Fruit fly (Drosophila melanogaster): ENCODE data around the gene Mur18B.
A peak's percentile ranks its signal among the peaks of the same experiment; 100 is the strongest.

The Mur18B gene

dm6 chrX:19261071-19261470 is 48.0 kb downstream of the Mur18B start, which contains the start of gene rictor (continued):
- TF ChIP-seq CG7745 (tag; optimal IDR thresholded peaks at IDR 0.05) (no peak), CG11398 (GFP tag; optimal IDR thresholded peaks at IDR 0.05) (no peak), Usf (GFP tag; optimal IDR thresholded peaks at IDR 0.05) (no peak), Tbp (GFP tag; optimal IDR thresholded peaks at IDR 0.05) (no peak), Nf-YC (tag; optimal IDR thresholded peaks at IDR 0.05) (no peak), lov (optimal IDR thresholded peaks at IDR 0.05) (no peak), lov (GFP tag; IDR thresholded peaks at IDR 0.05) (no peak), sc (optimal IDR thresholded peaks at IDR 0.05) (no peak), sc (GFP tag; optimal IDR thresholded peaks at IDR 0.05) (no peak), Elba2 (GFP tag; optimal IDR thresholded peaks at IDR 0.05) (no peak), esg (GFP tag; conservative IDR thresholded peaks at IDR 0.05) (no peak), Dek (tag; optimal IDR thresholded peaks at IDR 0.05) (no peak), CHES-1-like (GFP tag; optimal IDR thresholded peaks at IDR 0.05) (no peak), CG11560 (tag; IDR thresholded peaks at IDR 0.05) (no peak), E2f1 (GFP tag; IDR thresholded peaks at IDR 0.05) (no peak), zen (tag; optimal IDR thresholded peaks at IDR 0.05) (no peak), otp (GFP tag; IDR thresholded peaks at IDR 0.05) (no peak), zfh2 (GFP tag; optimal IDR thresholded peaks at IDR 0.05) (no peak), CG3847 (GFP tag; IDR thresholded peaks at IDR 0.05) (no peak), CG10979 (tag; optimal IDR thresholded peaks at IDR 0.05) (no peak), Aef1 (GFP tag; IDR thresholded peaks at IDR 0.05) (no peak), CG17385 (GFP tag; optimal IDR thresholded peaks at IDR 0.05) (no peak), CG17912 (GFP tag; optimal IDR thresholded peaks at IDR 0.05) (no peak), CG10654 (GFP tag; optimal IDR thresholded peaks at IDR 0.05) (no peak), CG10543 (GFP tag; optimal IDR thresholded peaks at IDR 0.05) (no peak), CG10321 (GFP tag; IDR thresholded peaks at IDR 0.05) (no peak), CG11093 (GFP tag; IDR thresholded peaks at IDR 0.05) (no peak), ranshi (GFP tag; IDR thresholded peaks at IDR 0.05) (no peak), wek (GFP tag; optimal IDR thresholded peaks at IDR 0.05) (no peak), NC2α (GFP tag; optimal IDR thresholded peaks at IDR 0.05) (no peak), tx (GFP tag; optimal IDR thresholded peaks at IDR 0.05) (no peak), CG13287 (GFP tag; IDR thresholded peaks at IDR 0.05; ENCODE audit: partially characterized antibody) (no peak), Mrtf (GFP tag; IDR thresholded peaks at IDR 0.05) (no peak), amos (GFP tag; IDR thresholded peaks at IDR 0.05; ENCODE audit: partially characterized antibody) (peak; percentile 43), CG13296 (GFP tag; optimal IDR thresholded peaks at IDR 0.05) (no peak), CG31388 (GFP tag; optimal IDR thresholded peaks at IDR 0.05) (no peak), CG11723 (GFP tag; optimal IDR thresholded peaks at IDR 0.05) (no peak), CG1233 (GFP tag; optimal IDR thresholded peaks at IDR 0.05) (no peak), CG7271 (tag; optimal IDR thresholded peaks at IDR 0.05) (no peak), CG12391 (tag; optimal IDR thresholded peaks at IDR 0.05) (no peak), Atf6 (GFP tag; IDR thresholded peaks at IDR 0.05) (no peak), Atf-2 (GFP tag; optimal IDR thresholded peaks at IDR 0.05) (no peak), sqz (GFP tag; optimal IDR thresholded peaks at IDR 0.05) (peak; percentile 66), btn (GFP tag; optimal IDR thresholded peaks at IDR 0.05) (no peak), pfk (GFP tag; optimal IDR thresholded peaks at IDR 0.05) (no peak), CG17359 (tag; optimal IDR thresholded peaks at IDR 0.05) (no peak), Gsc (GFP tag; IDR thresholded peaks at IDR 0.05) (no peak), gem (tag; optimal IDR thresholded peaks at IDR 0.05) (no peak), pzg (GFP tag; optimal IDR thresholded peaks at IDR 0.05) (peak; percentile 40), CG16779 (GFP tag; IDR thresholded peaks at IDR 0.05) (no peak), CG7556 (GFP tag; optimal IDR thresholded peaks at IDR 0.05) (no peak), Rx (GFP tag; IDR thresholded peaks at IDR 0.05) (no peak), CG34224 (GFP tag; IDR thresholded peaks at IDR 0.05; ENCODE audit: partially characterized antibody) (no peak)
